Worm (Caenorhabditis elegans): ENCODE measurements around the gene str-138.

ce11 chrV:8073162-8073561 is 14.7 kb downstream of the str-138 start:
- TF ChIP-seq unc-62 (GFP tag; optimal IDR thresholded peaks at IDR 0.05) (no peak), C06A6.2 (GFP tag; conservative IDR thresholded peaks at IDR 0.05) (no peak), ceh-91 (GFP tag; IDR thresholded peaks at IDR 0.05) (no peak), cebp-1 (GFP tag; IDR thresholded peaks at IDR 0.05) (no peak), cebp-1 (tag; optimal IDR thresholded peaks at IDR 0.05) (no peak), nhr-120 (GFP tag; IDR thresholded peaks at IDR 0.05) (no peak), hrde-1 (tag; optimal IDR thresholded peaks at IDR 0.05; ENCODE audit: borderline replicate concordance) (no peak), cebp-2 (GFP tag; IDR thresholded peaks at IDR 0.05) (no peak), pha-4 (tag; optimal IDR thresholded peaks at IDR 0.05) (no peak), rec-8 (tag; optimal IDR thresholded peaks at IDR 0.05) (no peak), gei-17 (GFP tag; optimal IDR thresholded peaks at IDR 0.05) (no peak), mcd-1 (GFP tag; IDR thresholded peaks at IDR 0.05) (no peak), tlf-1 (GFP tag; optimal IDR thresholded peaks at IDR 0.05) (no peak)

Measured in whole organism, young adult.